Worm (Caenorhabditis elegans): ENCODE data around the gene F59B8.1.

ce11 chrIV:9477135-9477928 lies 49.3 kb downstream of the F59B8.1 start, which contains the start of gene wrt-3:
- TF ChIP-seq nhr-28 (tag; optimal IDR thresholded peaks at IDR 0.05) (peak; percentile 65), pha-4 (tag; optimal IDR thresholded peaks at IDR 0.05) (peak; percentile 42), unc-62 (GFP tag; optimal IDR thresholded peaks at IDR 0.05) (peak; percentile 27), nhr-237 (tag; optimal IDR thresholded peaks at IDR 0.05) (no peak), elt-3 (tag; optimal IDR thresholded peaks at IDR 0.05) (no peak), mls-2 (tag; optimal IDR thresholded peaks at IDR 0.05) (peak; percentile 98), zip-8 (tag; optimal IDR thresholded peaks at IDR 0.05) (no peak), flh-1 (GFP tag; optimal IDR thresholded peaks at IDR 0.05) (peak; percentile 89), mep-1 (tag; optimal IDR thresholded peaks at IDR 0.05) (no peak), ztf-11 (tag; optimal IDR thresholded peaks at IDR 0.05) (peak; percentile 58), snpc-4 (tag; optimal IDR thresholded peaks at IDR 0.05) (no peak)

All from whole organism, mixed stage, embryonic.